Worm (Caenorhabditis elegans): ENCODE measurements around the gene cutl-28.

ce11 chrIV:648362-648761 is 35.9 kb upstream of the cutl-28 start:
- no peak for TF ChIP-seq nhr-12 (tag; optimal IDR thresholded peaks at IDR 0.05)
- TF ChIP-seq lin-13 (tag; optimal IDR thresholded peaks at IDR 0.05), result no peak
- no peak for TF ChIP-seq drap-1 (GFP tag; optimal IDR thresholded peaks at IDR 0.05)
- no peak for TF ChIP-seq ceh-39 (tag; optimal IDR thresholded peaks at IDR 0.05)
- TF ChIP-seq unc-62 (GFP tag; optimal IDR thresholded peaks at IDR 0.05), result no peak
